Worm (Caenorhabditis elegans) whole organism, L2 larva: Measurements from ENCODE around the gene chil-25.

Experiments
- ama-1 ChIP-seq: fragments of 150-350 bp; optimal IDR thresholded peaks from 2 replicates; lab custom pipeline; 2018; ENCODE audit warnings: inconsistent platforms
- elt-1 ChIP-seq: fragments of 150-350 bp; optimal IDR thresholded peaks from 2 replicates; lab custom pipeline; 2014; ENCODE audit warnings: missing biosample characterization, missing genetic modification characterization
- nhr-6 ChIP-seq: fragments of 150-350 bp; optimal IDR thresholded peaks from 2 replicates; lab custom pipeline; 2014; ENCODE audit warnings: missing biosample characterization, missing genetic modification characterization

ce11 chrII:9487337-9487950 is 13.2 kb upstream of the chil-25 start, which contains the start of gene T19H5.4:
- TF ChIP-seq ama-1 (lab: Kevin White, UChicago) (no peak), elt-1 (no peak), nhr-6 (no peak)
